Worm (Caenorhabditis elegans) whole organism, midembryonic: ENCODE measurements around the gene Y25C1A.13.

Experiments
- T22C8.4 ChIP-seq: fragments of 200-800 bp; sonication (Bioruptor generic); IDR thresholded peaks from 2 replicates; pipeline ENCODE4 v1.3.6; 2022; ENCODE audit warnings: missing genetic modification characterization, missing compliant biosample characterization
- cog-1 ChIP-seq: sonication (generic microtip); optimal IDR thresholded peaks from 2 replicates; lab custom pipeline; 2016; ENCODE audit warnings: missing genetic modification characterization, missing compliant biosample characterization
- flt-1 ChIP-seq: fragments of 200-800 bp; sonication (Bioruptor generic); IDR thresholded peaks from 2 replicates; pipeline ENCODE4 v1.3.6; 2022; ENCODE audit warnings: missing genetic modification characterization, missing compliant biosample characterization
- klf-2 ChIP-seq: fragments of 200-800 bp; sonication (Bioruptor generic); conservative IDR thresholded peaks from 2 replicates; pipeline ENCODE4 v1.3.6; 2022; ENCODE audit warnings: missing genetic modification reagents, missing genetic modification characterization, missing compliant biosample characterization
- med-1 ChIP-seq: sonication (generic microtip); optimal IDR thresholded peaks from 2 replicates; lab custom pipeline; 2017; ENCODE audit warnings: missing genetic modification characterization, mild to moderate bottlenecking, missing compliant biosample characterization, antibody characterized with exemption, missing genetic modification reagents; ENCODE audit not compliant: insufficient read depth
- ref-1 ChIP-seq: fragments of 200-800 bp; sonication (Bioruptor generic); conservative IDR thresholded peaks from 2 replicates; pipeline ENCODE4 v1.3.6; 2022; ENCODE audit warnings: missing genetic modification reagents, missing genetic modification characterization, missing compliant biosample characterization
- ztf-23 ChIP-seq: fragments of 200-800 bp; sonication (Bioruptor generic); IDR thresholded peaks from 2 replicates; pipeline ENCODE4 v1.3.6; 2022; ENCODE audit warnings: missing genetic modification reagents, missing genetic modification characterization, missing compliant biosample characterization
- ztf-29 ChIP-seq: fragments of 200-800 bp; sonication (Bioruptor generic); IDR thresholded peaks from 2 replicates; pipeline ENCODE4 v1.3.6; 2022; ENCODE audit warnings: missing genetic modification reagents, missing genetic modification characterization, missing compliant biosample characterization

DNA sequence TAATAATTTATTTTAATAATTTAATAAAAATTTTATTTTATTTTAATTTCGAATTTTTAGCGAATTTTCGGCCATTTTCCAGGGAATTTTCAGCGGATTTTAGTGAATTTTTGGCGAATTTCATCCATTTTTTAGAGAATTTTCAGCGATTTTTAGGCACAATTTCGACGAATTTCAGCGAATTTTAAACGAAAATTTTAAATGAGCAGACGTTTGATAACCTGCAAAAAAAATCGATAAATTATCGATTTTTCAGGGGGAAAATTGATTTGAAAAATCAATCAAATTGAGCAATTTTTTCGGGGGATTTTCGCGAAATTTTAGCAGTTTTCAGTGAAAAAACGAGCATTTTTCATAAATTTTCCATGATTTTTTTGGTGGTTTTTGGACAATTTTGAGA, 42.4 kb downstream of the Y25C1A.13 start:
- TF ChIP-seq ztf-29 (no peak), med-1 (GFP tag; lab: Kevin White, UChicago) (no peak), flt-1 (no peak), ref-1 (no peak), cog-1 (tag; lab: Kevin White, UChicago) (no peak), T22C8.4 (GFP tag; lab: Robert Waterston, UW) (peak; percentile 21; the same call in 1 of the 2 replicates), ztf-23 (GFP tag; lab: Robert Waterston, UW) (no peak), klf-2 (no peak)
